Worm (Caenorhabditis elegans) whole organism, L4 larva: ENCODE measurements around the gene fbxa-61.

Experiments
- T20F7.1 ChIP-seq: fragments of 200-800 bp; sonication (Bioruptor generic); optimal IDR thresholded peaks from 2 replicates; lab custom pipeline; 2018; ENCODE audit warnings: mild to moderate bottlenecking, missing genetic modification characterization, missing compliant biosample characterization
- Y48G9A.11 ChIP-seq: fragments of 200-800 bp; sonication (Bioruptor generic); IDR thresholded peaks from 2 replicates; pipeline ENCODE4 v1.3.6; 2022; ENCODE audit warnings: missing genetic modification reagents, missing genetic modification characterization, missing compliant biosample characterization
- Y75B8A.6 ChIP-seq: fragments of 200-800 bp; sonication (Bioruptor generic); IDR thresholded peaks from 2 replicates; pipeline ENCODE4 v1.3.6; 2022; ENCODE audit warnings: missing genetic modification reagents, missing genetic modification characterization, missing compliant biosample characterization
- aha-1 ChIP-seq: fragments of 150-350 bp; peaks from one replicate; lab custom pipeline; 2014; ENCODE audit warnings: missing biosample characterization, missing genetic modification characterization
- aly-2 ChIP-seq: sonication (generic microtip); optimal IDR thresholded peaks from 2 replicates; lab custom pipeline; 2018; ENCODE audit warnings: missing biosample characterization, missing genetic modification characterization
- ama-1 ChIP-seq: fragments of 150-350 bp; optimal IDR thresholded peaks from 2 replicates; lab custom pipeline; 2014; ENCODE audit warnings: inconsistent platforms, mixed read lengths
- arid-1 ChIP-seq: fragments of 200-800 bp; sonication (Bioruptor generic); conservative IDR thresholded peaks from 2 replicates; pipeline ENCODE4 v1.3.6; 2022; ENCODE audit warnings: missing genetic modification reagents, missing genetic modification characterization, missing compliant biosample characterization
- attf-4 ChIP-seq: sonication (generic microtip); optimal IDR thresholded peaks from 3 replicates; lab custom pipeline; 2017; ENCODE audit warnings: missing biosample characterization, missing genetic modification characterization
- ceh-20 ChIP-seq: fragments of 200-800 bp; sonication (Bioruptor generic); IDR thresholded peaks from 2 replicates; pipeline ENCODE4 v1.3.6; 2022; ENCODE audit warnings: missing genetic modification reagents, missing genetic modification characterization, missing compliant biosample characterization
- ceh-28 ChIP-seq: fragments of 150-350 bp; optimal IDR thresholded peaks from 2 replicates; lab custom pipeline; 2014; ENCODE audit warnings: missing biosample characterization, missing genetic modification reagents, missing genetic modification characterization
- ceh-32 ChIP-seq: sonication (generic microtip); optimal IDR thresholded peaks from 2 replicates; lab custom pipeline; 2016; ENCODE audit warnings: mild to moderate bottlenecking, missing genetic modification characterization, missing compliant biosample characterization; ENCODE audit not compliant: poor library complexity
- ceh-44 ChIP-seq: fragments of 200-800 bp; sonication (Bioruptor generic); IDR thresholded peaks from 2 replicates; pipeline ENCODE4 v1.3.6; 2022; ENCODE audit warnings: missing genetic modification reagents, missing genetic modification characterization, missing compliant biosample characterization
- ceh-62 ChIP-seq: sonication (generic microtip); optimal IDR thresholded peaks from 2 replicates; lab custom pipeline; 2017; ENCODE audit warnings: missing biosample characterization, missing genetic modification characterization
- cey-2 ChIP-seq: sonication (generic microtip); optimal IDR thresholded peaks from 3 replicates; lab custom pipeline; 2017; ENCODE audit warnings: missing genetic modification characterization, mild to moderate bottlenecking, missing compliant biosample characterization, antibody characterized with exemption, borderline replicate concordance; ENCODE audit not compliant: insufficient read depth
- ctbp-1 ChIP-seq: fragments of 200-800 bp; sonication (Bioruptor generic); IDR thresholded peaks from 2 replicates; pipeline ENCODE4 v1.3.6; 2022; ENCODE audit warnings: missing genetic modification reagents, missing genetic modification characterization, missing compliant biosample characterization
- daf-8 ChIP-seq: fragments of 200-800 bp; sonication (Bioruptor generic); IDR thresholded peaks from 2 replicates; pipeline ENCODE4 v1.3.6; 2022; ENCODE audit warnings: missing genetic modification characterization, missing compliant biosample characterization
- dmd-6 ChIP-seq: fragments of 200-800 bp; sonication (Bioruptor generic); IDR thresholded peaks from 2 replicates; pipeline ENCODE4 v1.3.6; 2022; ENCODE audit warnings: missing genetic modification reagents, missing genetic modification characterization, missing compliant biosample characterization
- dmd-8 ChIP-seq: fragments of 200-800 bp; sonication (Bioruptor generic); IDR thresholded peaks from 2 replicates; pipeline ENCODE4 v1.3.6; 2022; ENCODE audit warnings: missing genetic modification characterization, missing compliant biosample characterization
- dmd-9 ChIP-seq: fragments of 200-800 bp; sonication (Bioruptor generic); IDR thresholded peaks from 2 replicates; pipeline ENCODE4 v1.3.6; 2022; ENCODE audit warnings: missing genetic modification reagents, missing genetic modification characterization, missing compliant biosample characterization
- egl-27 ChIP-seq: sonication (generic microtip); optimal IDR thresholded peaks from 3 replicates; lab custom pipeline; 2017; ENCODE audit warnings: missing biosample characterization, missing genetic modification reagents, missing genetic modification characterization
- fos-1 ChIP-seq: fragments of 150-350 bp; optimal IDR thresholded peaks from 2 replicates; lab custom pipeline; 2014; ENCODE audit warnings: missing biosample characterization, missing genetic modification characterization
- gei-8 ChIP-seq: fragments of 200-800 bp; sonication (Bioruptor generic); optimal IDR thresholded peaks from 2 replicates; lab custom pipeline; 2018; ENCODE audit warnings: mild to moderate bottlenecking, missing genetic modification characterization, missing compliant biosample characterization
- hif-1 ChIP-seq, 2 experiments: sonication (generic microtip); optimal IDR thresholded peaks; 2 replicates each; lab custom pipeline; 2016 to 2017; ENCODE audit warnings: missing compliant biosample characterization in 2 of 2, missing genetic modification characterization in 2 of 2, missing genetic modification reagents in 2 of 2, missing genotype in 2 of 2, mild to moderate bottlenecking in 1 of 2
- lin-1 ChIP-seq: fragments of 200-800 bp; sonication (Bioruptor generic); IDR thresholded peaks from 2 replicates; pipeline ENCODE4 v1.3.6; 2022; ENCODE audit warnings: missing genetic modification reagents, missing genetic modification characterization, missing compliant biosample characterization
- lin-13 ChIP-seq: fragments of 150-350 bp; optimal IDR thresholded peaks from 2 replicates; lab custom pipeline; 2014; ENCODE audit warnings: missing biosample characterization, missing genetic modification reagents, missing genetic modification characterization
- lin-38 ChIP-seq: fragments of 200-800 bp; sonication (Bioruptor generic); IDR thresholded peaks from 2 replicates; pipeline ENCODE4 v1.3.6; 2022; ENCODE audit warnings: missing genetic modification reagents, missing genetic modification characterization, missing compliant biosample characterization
- lin-39 ChIP-seq: fragments of 150-350 bp; optimal IDR thresholded peaks from 2 replicates; lab custom pipeline; 2014; ENCODE audit warnings: missing biosample characterization, missing genetic modification reagents, missing genetic modification characterization
- madf-5 ChIP-seq, 2 experiments: fragments of 200-800 bp; sonication (Bioruptor generic); IDR thresholded peaks; 2 replicates each; pipeline ENCODE4 v1.3.6; 2022; ENCODE audit warnings: missing compliant biosample characterization in 2 of 2, missing genetic modification characterization in 2 of 2
- mes-2 ChIP-seq: sonication (generic microtip); optimal IDR thresholded peaks from 2 replicates; lab custom pipeline; 2016; ENCODE audit warnings: missing genotype, mild to moderate bottlenecking, missing genetic modification characterization, missing compliant biosample characterization; ENCODE audit not compliant: poor library complexity, severe bottlenecking
- nhr-102 ChIP-seq: sonication (generic microtip); optimal IDR thresholded peaks from 2 replicates; lab custom pipeline; 2016; ENCODE audit warnings: mild to moderate bottlenecking, missing genetic modification characterization, moderate library complexity, missing compliant biosample characterization
- nhr-28 ChIP-seq: fragments of 150-350 bp; optimal IDR thresholded peaks from 2 replicates; lab custom pipeline; 2014; ENCODE audit warnings: missing biosample characterization, missing genetic modification characterization
- nhr-76 ChIP-seq: fragments of 150-350 bp; optimal IDR thresholded peaks from 2 replicates; lab custom pipeline; 2014; ENCODE audit warnings: missing biosample characterization, missing genetic modification characterization
- pha-4 ChIP-seq, 2 experiments: fragments of 150-350 bp in 1 of 2; fragments of 200-800 bp in 1 of 2; sonication (Bioruptor generic) in 1 of 2; IDR thresholded peaks in 1 of 2; optimal IDR thresholded peaks in 1 of 2; 2 replicates each; pipeline versions ENCODE4 v1.3.6 to Lab custom; 2014 to 2022; ENCODE audit warnings: missing genetic modification characterization in 2 of 2, missing genetic modification reagents in 2 of 2, missing biosample characterization in 1 of 2, missing compliant biosample characterization in 1 of 2
- pqm-1 ChIP-seq: sonication (generic microtip); optimal IDR thresholded peaks from 2 replicates; lab custom pipeline; 2017; ENCODE audit warnings: missing biosample characterization, missing genetic modification characterization
- sdz-12 ChIP-seq: fragments of 200-800 bp; sonication (Bioruptor generic); optimal IDR thresholded peaks from 2 replicates; lab custom pipeline; 2018; ENCODE audit warnings: mild to moderate bottlenecking, missing genetic modification characterization, missing compliant biosample characterization
- set-16 ChIP-seq: fragments of 200-800 bp; sonication (Bioruptor generic); IDR thresholded peaks from 2 replicates; pipeline ENCODE4 v1.3.6; 2022; ENCODE audit warnings: missing genetic modification reagents, missing genetic modification characterization, missing compliant biosample characterization
- snpc-4 ChIP-seq: fragments of 150-350 bp; optimal IDR thresholded peaks from 2 replicates; lab custom pipeline; 2014; ENCODE audit warnings: missing biosample characterization, missing genetic modification characterization
- spr-1 ChIP-seq: sonication (generic microtip); optimal IDR thresholded peaks from 2 replicates; lab custom pipeline; 2016; ENCODE audit warnings: mild to moderate bottlenecking, missing genetic modification characterization, missing compliant biosample characterization
- tra-1 ChIP-seq: fragments of 200-800 bp; sonication (Bioruptor generic); IDR thresholded peaks from 2 replicates; pipeline ENCODE4 v1.3.6; 2022; ENCODE audit warnings: missing genetic modification reagents, missing genetic modification characterization, missing compliant biosample characterization
- zag-1 ChIP-seq: fragments of 150-350 bp; optimal IDR thresholded peaks from 2 replicates; lab custom pipeline; 2014; ENCODE audit warnings: missing biosample characterization, missing genetic modification characterization

Gene fbxa-61

DNA sequence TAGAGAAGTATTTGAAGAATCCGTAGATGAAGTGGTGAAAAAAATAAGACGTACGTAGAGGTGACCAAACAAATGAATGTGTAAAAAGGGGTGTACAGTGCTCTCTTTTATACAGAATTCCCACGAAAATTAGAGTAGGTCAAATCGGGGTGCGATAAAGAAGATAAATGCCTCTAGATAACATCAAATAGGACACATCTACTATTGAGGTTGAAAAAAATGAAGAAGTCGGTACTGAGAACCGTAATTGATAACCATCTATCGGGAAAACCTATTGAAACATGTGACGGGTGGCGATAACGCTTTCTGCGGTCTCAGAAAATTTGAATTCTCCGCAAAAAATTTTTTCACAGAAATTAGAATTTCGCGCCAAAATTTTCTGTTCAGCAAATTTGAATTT is at the start of gene fbxa-61:
Gene fbxa-61, plus strand, starts transcription at position 345 of the 400 bp plus-strand sequence.
- TF ChIP-seq lin-1 (no peak), ceh-44 (GFP tag; lab: Robert Waterston, UW) (no peak), tra-1 (GFP tag; lab: Robert Waterston, UW) (no peak), zag-1 (tag; lab: Kevin White, UChicago) (no peak), ceh-32 (no peak), dmd-8 (no peak), dmd-9 (GFP tag; lab: Robert Waterston, UW) (no peak), snpc-4 (tag; lab: Kevin White, UChicago) (no peak), lin-39 (tag; lab: Kevin White, UChicago) (no peak), ama-1 (lab: Kevin White, UChicago) (no peak), gei-8 (GFP tag; lab: Kevin White, UChicago) (no peak), nhr-28 (no peak), pha-4 (GFP tag; IDR thresholded peaks at IDR 0.05; lab: Robert Waterston, UW) (no peak), pha-4 (tag; optimal IDR thresholded peaks at IDR 0.05; lab: Kevin White, UChicago) (no peak)

DNA sequence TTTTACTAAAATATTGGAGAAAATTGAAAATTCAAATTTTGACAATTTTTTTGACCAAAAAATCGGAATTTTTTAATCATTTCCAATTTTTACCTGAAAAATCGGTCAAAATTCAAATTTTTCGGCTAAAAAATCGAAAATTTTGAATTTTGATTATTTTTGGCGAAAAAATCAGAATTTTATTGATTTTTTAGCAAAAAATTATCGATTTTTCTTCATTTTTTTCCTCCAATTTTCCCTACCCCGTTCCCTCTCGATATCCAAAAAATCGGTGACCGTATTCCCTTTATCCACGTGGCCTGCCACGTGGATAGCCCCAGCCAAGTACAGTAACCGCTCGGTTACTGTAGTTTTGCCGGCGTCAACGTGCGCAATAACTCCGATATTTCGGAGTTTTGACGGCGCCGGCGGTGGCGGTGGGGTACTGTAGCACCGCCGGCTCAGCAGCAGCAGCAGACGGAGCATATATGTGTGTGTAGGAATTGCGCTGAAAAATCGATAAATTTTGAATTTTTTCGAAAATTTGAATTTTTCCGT is 45.5 kb upstream of the fbxa-61 start, which contains the start of gene Y119D3B.14:
Gene Y119D3B.14, minus strand, starts transcription at position 487 of the 537 bp plus-strand sequence.
- TF ChIP-seq hif-1 (tag; optimal IDR thresholded peaks at IDR 0.05; lab: Kevin White, UChicago) (no peak), sdz-12 (GFP tag; lab: Kevin White, UChicago) (no peak), fos-1 (tag; lab: Kevin White, UChicago) (no peak), zag-1 (tag; lab: Kevin White, UChicago) (no peak), tra-1 (GFP tag; lab: Robert Waterston, UW) (no peak), mes-2 (tag; lab: Kevin White, UChicago) (no peak), ceh-28 (tag; lab: Kevin White, UChicago) (peak; percentile 54), pqm-1 (tag; lab: Kevin White, UChicago) (no peak), aha-1 (peak; percentile 77), lin-13 (GFP tag; lab: Kevin White, UChicago) (no peak), T20F7.1 (no peak), dmd-6 (GFP tag; lab: Robert Waterston, UW) (no peak), nhr-76 (tag; lab: Kevin White, UChicago) (no peak), arid-1 (GFP tag; lab: Robert Waterston, UW) (no peak), nhr-102 (tag; lab: Kevin White, UChicago) (no peak), lin-38 (GFP tag; lab: Robert Waterston, UW) (peak; percentile 11; the same call in 1 of the 2 replicates), Y48G9A.11 (GFP tag; lab: Robert Waterston, UW) (no peak), spr-1 (tag; lab: Kevin White, UChicago) (no peak), set-16 (GFP tag; lab: Robert Waterston, UW) (0 out of 2 replicates have a peak, but pooled peaks have one; percentile 19), aly-2 (tag; lab: Kevin White, UChicago) (no peak), egl-27 (no peak), ceh-20 (GFP tag; lab: Robert Waterston, UW) (no peak), pha-4 (GFP tag; IDR thresholded peaks at IDR 0.05; lab: Robert Waterston, UW) (no peak), pha-4 (tag; optimal IDR thresholded peaks at IDR 0.05; lab: Kevin White, UChicago) (no peak), lin-39 (tag; lab: Kevin White, UChicago) (no peak)

DNA sequence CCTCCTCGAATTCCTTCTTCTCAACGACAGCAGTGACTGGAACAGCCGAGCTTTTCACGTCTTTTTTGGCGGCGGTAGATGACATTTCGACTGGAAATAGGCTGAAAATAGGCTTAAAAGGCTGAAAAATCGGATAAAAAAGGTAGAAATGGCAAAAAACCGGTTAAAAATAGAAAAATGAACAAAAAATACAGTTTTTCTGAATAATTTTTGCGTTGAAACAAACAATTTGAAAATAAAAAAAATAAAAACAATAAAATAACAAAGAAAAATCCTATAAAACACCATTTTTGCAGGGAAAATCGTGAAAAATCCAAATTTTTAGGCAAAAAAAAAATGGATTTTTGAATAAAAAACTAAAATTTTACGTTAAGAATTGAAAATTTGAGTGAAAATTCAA is 42.7 kb upstream of the fbxa-61 start, which contains the start of gene dss-1:
Gene dss-1, minus strand, starts transcription at position 101 of the 400 bp plus-strand sequence.
- TF ChIP-seq cey-2 (tag; lab: Kevin White, UChicago) (no peak), madf-5 (GFP tag; IDR thresholded peaks at IDR 0.05; lab: Robert Waterston, UW) (no peak), ceh-62 (tag; lab: Kevin White, UChicago) (no peak), ctbp-1 (GFP tag; lab: Robert Waterston, UW) (no peak), attf-4 (no peak), Y75B8A.6 (GFP tag; lab: Robert Waterston, UW) (no peak), tra-1 (GFP tag; lab: Robert Waterston, UW) (no peak), daf-8 (no peak), dmd-9 (GFP tag; lab: Robert Waterston, UW) (no peak)
